Fruit fly (Drosophila melanogaster) Kc167 (cell line): ENCODE measurements around the gene CG14644.

Experiments
- Myc ChIP-seq: fragments of >200 bp; optimal IDR thresholded peaks from 2 replicates; lab custom pipeline; 2017; ENCODE audit warnings: missing external identifiers
- Sin3A ChIP-seq: fragments of >200 bp; optimal IDR thresholded peaks from 2 replicates; lab custom pipeline; 2018; ENCODE audit warnings: missing external identifiers
- h ChIP-seq: fragments of >200 bp; optimal IDR thresholded peaks from 3 replicates; lab custom pipeline; 2018; ENCODE audit warnings: missing external identifiers
- insv ChIP-seq: fragments of >200 bp; optimal IDR thresholded peaks from 3 replicates; lab custom pipeline; 2018; ENCODE audit warnings: missing external identifiers
- psq ChIP-seq: fragments of >200 bp; optimal IDR thresholded peaks from 2 replicates; lab custom pipeline; 2017; ENCODE audit warnings: missing external identifiers
- ttk ChIP-seq: sonication (Bioruptor generic); optimal IDR thresholded peaks from 2 replicates; lab custom pipeline; 2017; ENCODE audit warnings: missing external identifiers

Gene CG14644

DNA sequence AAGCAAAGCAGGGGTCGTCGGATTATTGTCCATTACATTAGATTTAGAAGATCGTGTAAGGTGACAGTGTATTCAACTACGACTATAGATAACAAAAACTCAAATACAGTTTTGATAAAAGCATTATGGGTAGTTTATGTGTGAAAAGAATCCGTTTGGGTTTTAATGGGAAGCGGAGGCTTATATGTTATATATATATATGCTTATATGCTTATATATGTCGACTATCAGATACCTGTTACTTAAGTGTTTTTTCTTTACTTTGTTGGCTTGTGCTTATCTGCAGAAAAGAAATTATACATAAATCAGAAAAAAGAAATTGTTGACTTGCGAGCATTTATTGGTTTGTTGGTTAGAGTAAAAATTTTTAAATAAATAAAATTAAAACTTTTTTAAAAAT lies at the start of gene CG14644:
CG14644 (minus strand) TSS at position 101 of the 400 bp plus-strand sequence.
- no peak for TF ChIP-seq ttk
- TF ChIP-seq Myc (lab: Kevin White, UChicago): no peak
- no peak for TF ChIP-seq psq (lab: Kevin White, UChicago)
- no peak for TF ChIP-seq h
- TF ChIP-seq Sin3A (lab: Kevin White, UChicago): no peak
- TF ChIP-seq insv (lab: Kevin White, UChicago): no peak

DNA sequence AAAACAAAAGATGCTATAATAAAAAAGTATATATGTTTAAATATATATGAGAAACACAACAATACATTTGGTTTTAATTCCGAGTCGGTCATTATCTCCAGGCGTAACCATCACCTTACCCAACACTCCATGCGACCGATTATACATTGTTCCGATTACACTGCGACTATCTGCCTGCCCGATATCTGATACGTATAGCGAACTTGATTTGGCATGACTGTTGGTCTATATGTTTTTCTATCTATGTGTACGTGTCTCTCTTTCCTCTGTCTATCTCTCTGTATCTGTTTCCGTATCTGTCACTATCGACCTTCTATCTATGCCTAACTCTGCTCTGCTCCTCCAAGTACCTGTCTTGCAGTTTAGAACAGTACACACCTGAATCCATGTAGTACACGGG lies 48.6 kb upstream of the CG14644 start:
- TF ChIP-seq Myc (lab: Kevin White, UChicago) (no peak), insv (lab: Kevin White, UChicago) (no peak), h (no peak), Sin3A (lab: Kevin White, UChicago) (no peak), psq (lab: Kevin White, UChicago) (no peak), ttk (no peak)

DNA sequence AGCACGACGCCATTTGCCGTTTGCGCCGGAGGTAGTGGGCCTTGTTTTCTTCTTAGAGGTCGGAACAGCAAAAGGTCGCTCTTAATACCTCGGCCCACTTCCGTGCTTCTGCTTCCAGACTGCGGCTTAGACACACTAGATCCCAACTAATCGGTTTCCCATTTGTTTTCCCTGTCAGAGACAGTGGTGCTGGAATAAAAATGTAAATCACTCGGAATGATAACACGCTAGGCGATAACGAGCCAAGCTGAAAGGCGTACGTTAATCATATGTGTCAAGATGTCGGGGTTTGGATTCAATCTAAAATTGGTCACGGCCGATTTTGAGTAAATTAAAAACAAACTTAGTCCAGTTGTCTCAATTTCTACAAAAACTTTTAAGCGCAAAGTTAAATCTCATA lies 41.8 kb upstream of the CG14644 start, which contains the start of gene Nepl11:
Nepl11 (minus strand) TSS at position 152 of the 400 bp plus-strand sequence.
- TF ChIP-seq ttk (no peak), Myc (lab: Kevin White, UChicago) (no peak), psq (lab: Kevin White, UChicago) (no peak), h (no peak), insv (lab: Kevin White, UChicago) (no peak), Sin3A (lab: Kevin White, UChicago) (no peak)

DNA sequence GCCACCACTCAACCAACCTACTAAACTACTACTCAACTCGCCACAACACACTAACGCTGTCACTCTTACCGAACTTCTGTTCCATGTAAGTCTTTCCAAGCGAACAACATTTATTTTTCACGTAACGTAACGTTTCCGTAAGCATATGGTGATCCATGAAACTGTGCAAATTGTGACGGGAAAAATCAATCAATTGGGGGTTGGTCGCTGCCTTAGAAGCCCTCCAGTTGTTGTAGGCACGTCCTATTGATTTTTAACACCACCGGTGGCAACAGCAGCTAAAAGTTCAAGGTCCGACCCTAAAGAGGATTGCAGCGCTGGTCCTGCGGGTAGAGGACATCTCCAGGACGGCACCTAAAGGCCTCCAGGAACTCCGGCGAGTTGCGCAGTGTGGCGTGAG lies 39.3 kb upstream of the CG14644 start:
- TF ChIP-seq h (no peak), ttk (no peak), Sin3A (lab: Kevin White, UChicago) (no peak), psq (lab: Kevin White, UChicago) (no peak), Myc (lab: Kevin White, UChicago) (no peak), insv (lab: Kevin White, UChicago) (no peak)

DNA sequence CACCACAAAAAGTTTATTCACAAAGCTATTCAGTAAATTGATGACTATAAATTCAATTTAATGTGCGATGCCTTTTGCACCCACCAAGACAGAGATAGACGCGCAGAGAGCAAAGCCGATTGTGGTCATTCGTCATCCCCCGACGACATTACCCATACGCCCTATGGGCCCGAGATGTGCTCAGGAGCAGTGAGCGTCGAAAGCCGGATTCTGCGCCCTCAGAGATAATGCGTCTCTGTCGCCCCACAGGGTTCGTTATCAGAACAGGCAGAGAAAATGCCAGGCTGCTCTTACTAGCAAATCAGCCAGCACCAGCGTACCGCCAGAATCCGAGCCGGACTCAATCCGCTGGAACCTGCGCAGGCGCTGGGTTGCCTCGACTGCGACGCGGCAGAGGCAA lies 38.4 kb upstream of the CG14644 start:
- TF ChIP-seq Sin3A (lab: Kevin White, UChicago) (no peak), h (no peak), insv (lab: Kevin White, UChicago) (no peak), ttk (no peak), Myc (lab: Kevin White, UChicago) (no peak), psq (lab: Kevin White, UChicago) (no peak)

DNA sequence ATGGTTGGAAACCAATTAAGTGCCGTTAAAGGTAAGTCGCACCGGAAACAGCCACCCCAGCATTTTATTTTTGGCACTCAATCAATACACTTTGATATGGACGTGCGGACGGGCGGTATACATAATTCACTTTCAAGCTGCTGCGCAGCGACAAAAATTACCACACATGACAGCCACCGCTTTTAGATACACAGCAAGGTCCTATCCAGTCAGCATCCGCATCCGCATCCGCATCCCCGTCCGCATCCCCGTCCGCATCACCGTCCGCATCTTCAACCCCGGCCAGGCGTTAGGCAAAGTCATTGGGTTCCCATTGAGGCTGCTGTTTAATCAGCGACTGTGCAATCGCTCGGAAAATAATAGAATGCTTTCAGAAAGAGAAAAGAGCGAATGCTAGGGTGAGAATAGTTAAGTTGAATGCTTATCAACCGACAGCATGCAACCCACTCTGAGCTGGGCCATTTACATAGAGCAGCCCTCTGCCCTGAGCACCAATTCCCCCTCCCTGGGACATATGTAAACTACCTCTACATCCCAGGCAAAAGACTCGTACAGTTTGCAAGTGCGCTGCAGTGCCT lies 31.6 kb upstream of the CG14644 start:
- no peak for TF ChIP-seq insv (lab: Kevin White, UChicago)
- TF ChIP-seq ttk: no peak
- TF ChIP-seq psq (lab: Kevin White, UChicago): no peak
- TF ChIP-seq Sin3A (lab: Kevin White, UChicago): no peak
- TF ChIP-seq Myc (lab: Kevin White, UChicago): no peak
- no peak for TF ChIP-seq h

DNA sequence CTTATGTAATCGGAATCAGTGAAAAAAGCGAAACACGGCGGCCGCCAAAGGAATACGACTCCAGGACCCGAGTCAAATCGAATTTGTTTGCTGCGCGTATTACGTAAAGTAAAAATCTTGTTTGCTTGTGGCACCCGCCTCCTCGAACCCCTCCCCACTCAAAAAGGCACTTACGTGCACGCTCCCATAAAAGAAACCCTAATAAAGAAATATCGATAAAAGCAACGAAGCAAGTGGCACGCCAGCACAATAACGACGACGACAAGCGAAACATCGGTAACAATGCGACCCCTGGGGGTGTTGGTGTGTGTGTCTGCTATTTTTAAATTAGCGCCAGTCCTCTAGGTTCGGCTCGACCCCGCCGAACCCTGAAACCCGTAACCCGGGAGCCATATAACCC lies 29.4 kb upstream of the CG14644 start:
- TF ChIP-seq Myc (lab: Kevin White, UChicago) (no peak), Sin3A (lab: Kevin White, UChicago) (no peak)

DNA sequence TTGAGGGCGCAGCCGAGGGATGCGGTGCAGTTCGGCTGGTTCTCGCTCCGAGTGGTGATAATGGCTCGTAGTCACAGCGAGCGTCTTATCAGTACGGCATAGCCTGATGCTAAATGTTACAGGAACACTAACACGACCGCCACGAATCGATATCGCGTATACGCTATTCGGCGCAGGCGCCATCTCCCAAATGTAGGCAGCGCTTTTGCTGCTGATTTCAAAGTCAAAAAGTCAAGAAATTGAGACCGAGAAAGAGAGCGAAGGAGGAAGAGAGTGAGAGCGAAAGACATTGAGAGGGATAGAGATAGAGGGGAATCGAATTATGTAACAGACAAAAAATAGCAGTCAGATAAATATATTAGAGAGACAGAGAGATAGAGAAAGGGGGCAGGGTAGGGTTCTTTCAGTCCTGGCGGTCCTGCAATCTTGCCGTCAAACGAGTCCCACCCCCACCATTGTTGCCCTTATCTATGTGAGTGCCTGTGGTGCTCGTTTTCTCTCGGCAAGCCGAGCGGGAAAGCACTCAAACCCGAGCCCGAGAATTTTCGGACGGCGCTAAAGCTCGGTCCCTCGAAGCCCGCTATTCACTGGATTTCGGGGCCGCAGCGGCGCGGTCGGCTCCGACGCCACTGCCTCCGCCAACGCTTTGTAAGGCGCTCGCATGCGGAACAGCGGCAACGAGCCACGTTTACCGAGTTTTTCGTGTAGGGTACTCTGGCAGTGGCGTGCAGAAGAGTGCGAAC lies 28.4 kb upstream of the CG14644 start:
- no peak for TF ChIP-seq ttk
- TF ChIP-seq Myc (lab: Kevin White, UChicago): no peak
- no peak for TF ChIP-seq psq (lab: Kevin White, UChicago)
- no peak for TF ChIP-seq h
- TF ChIP-seq Sin3A (lab: Kevin White, UChicago): no peak
- no peak for TF ChIP-seq insv (lab: Kevin White, UChicago)

DNA sequence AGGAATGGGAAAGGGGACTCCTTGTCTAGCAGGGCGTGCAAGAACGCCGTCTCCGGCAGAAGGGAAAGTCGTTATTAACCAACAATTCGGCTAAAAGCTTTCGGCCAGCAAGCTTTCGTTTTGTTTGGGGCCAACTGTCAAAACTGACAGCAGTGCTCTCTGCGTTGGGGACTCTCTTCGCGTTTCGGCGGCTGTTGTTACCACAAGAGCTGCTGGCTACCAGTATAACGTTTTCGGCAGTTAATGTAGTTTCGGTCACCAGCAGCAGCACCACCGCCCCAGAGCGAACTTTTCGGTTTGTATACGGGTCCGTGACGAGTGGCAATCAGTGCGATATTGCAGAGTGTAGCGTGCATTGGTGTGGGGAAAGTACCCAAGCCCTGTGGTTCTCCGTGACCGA lies 27.2 kb upstream of the CG14644 start, which contains the start of gene cpx:
cpx (plus strand) TSS at position 160 of the 400 bp plus-strand sequence.
- TF ChIP-seq h (no peak), ttk (no peak), Sin3A (lab: Kevin White, UChicago) (no peak), psq (lab: Kevin White, UChicago) (no peak), Myc (lab: Kevin White, UChicago) (no peak), insv (lab: Kevin White, UChicago) (no peak)

DNA sequence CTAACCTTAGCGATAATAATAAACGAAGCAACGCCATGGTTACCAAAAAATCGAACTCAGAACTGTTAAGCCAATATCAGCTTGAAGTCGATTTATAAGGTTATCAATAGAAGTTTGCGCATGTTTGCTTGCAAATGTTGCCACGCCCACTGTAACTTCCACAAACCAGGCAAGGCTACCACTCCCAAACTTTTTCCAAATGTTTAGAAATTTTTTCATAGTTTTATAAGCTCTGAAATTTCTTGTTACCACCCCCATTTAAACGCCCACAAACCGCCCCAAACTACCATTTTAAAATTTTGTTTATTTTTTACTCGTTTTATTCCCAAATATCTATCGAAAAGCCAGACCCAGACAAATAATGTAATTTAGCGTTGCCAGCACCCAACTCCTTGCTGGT lies 25.0 kb upstream of the CG14644 start, which contains the start of gene flip:
flip (minus strand) TSS at position 101 of the 400 bp plus-strand sequence.
- TF ChIP-seq Sin3A (lab: Kevin White, UChicago): no peak
- no peak for TF ChIP-seq Myc (lab: Kevin White, UChicago)
- no peak for TF ChIP-seq psq (lab: Kevin White, UChicago)
- no peak for TF ChIP-seq insv (lab: Kevin White, UChicago)
- TF ChIP-seq h: no peak
- TF ChIP-seq ttk: no peak

DNA sequence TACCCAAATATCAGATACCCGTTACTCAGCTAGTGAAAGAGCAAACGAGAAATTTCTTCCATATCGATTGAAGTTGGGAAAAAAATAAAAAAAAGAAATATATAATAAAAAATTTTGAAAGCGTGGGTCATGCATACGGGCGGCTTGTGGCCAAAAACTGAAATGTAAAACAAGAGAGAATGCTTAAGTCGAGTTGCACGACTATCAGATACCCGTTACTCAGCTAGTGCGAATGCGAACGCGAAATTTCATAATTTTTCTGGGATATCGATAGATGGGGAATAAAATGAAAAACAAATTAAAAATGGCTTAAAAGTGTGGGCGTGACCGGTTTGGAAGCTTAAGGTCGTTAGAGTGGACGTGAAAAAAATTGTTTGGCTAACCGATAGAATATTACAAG lies 15.5 kb upstream of the CG14644 start:
- TF ChIP-seq Sin3A (lab: Kevin White, UChicago): no peak
- no peak for TF ChIP-seq insv (lab: Kevin White, UChicago)
- no peak for TF ChIP-seq ttk
- no peak for TF ChIP-seq Myc (lab: Kevin White, UChicago)
- TF ChIP-seq psq (lab: Kevin White, UChicago): no peak
- TF ChIP-seq h: no peak

DNA sequence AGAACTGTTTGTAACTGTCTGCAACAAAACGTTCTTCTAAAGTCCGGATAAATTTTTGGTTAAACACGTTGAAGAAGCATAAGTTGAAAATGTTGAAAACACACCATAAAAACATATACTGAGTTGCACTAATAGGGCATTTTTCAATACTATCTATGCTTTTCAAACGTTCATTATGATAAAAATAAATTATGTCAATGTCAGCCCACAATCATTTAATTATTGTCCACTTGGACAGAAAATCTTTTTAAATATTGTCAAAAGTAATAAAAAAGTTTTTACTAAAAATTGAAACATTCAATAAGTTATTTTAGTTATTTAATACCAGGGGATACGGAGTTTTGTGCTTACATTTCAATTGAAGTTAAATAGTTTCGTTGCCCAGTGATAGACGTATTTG lies 13.6 kb upstream of the CG14644 start, which contains the start of gene CG1092:
CG1092 (plus strand) TSS at position 301 of the 400 bp plus-strand sequence.
- TF ChIP-seq Myc (lab: Kevin White, UChicago): no peak
- TF ChIP-seq h: no peak
- no peak for TF ChIP-seq psq (lab: Kevin White, UChicago)
- no peak for TF ChIP-seq Sin3A (lab: Kevin White, UChicago)
- no peak for TF ChIP-seq ttk
- TF ChIP-seq insv (lab: Kevin White, UChicago): no peak
